Fruit fly (Drosophila melanogaster) whole organism, wandering third instar larva: Measurements from ENCODE around the gene nonA.

ENCODE experiments used
- CrebA ChIP-seq: fragments of 200-800 bp; sonication (Bioruptor generic); optimal IDR thresholded peaks from 2 replicates; lab custom pipeline; 2016; ENCODE audit warnings: missing biosample characterization, mild to moderate bottlenecking, missing genetic modification characterization, borderline replicate concordance
- GATAd ChIP-seq: sonication (Bioruptor generic); optimal IDR thresholded peaks from 2 replicates; lab custom pipeline; 2016; ENCODE audit warnings: missing biosample characterization, missing genetic modification characterization
- Hr78 ChIP-seq: fragments of >200 bp; optimal IDR thresholded peaks from 2 replicates; lab custom pipeline; 2017; ENCODE audit warnings: missing biosample characterization, missing genetic modification characterization
- Mio ChIP-seq: sonication (Bioruptor generic); optimal IDR thresholded peaks from 2 replicates; lab custom pipeline; 2016; ENCODE audit warnings: missing biosample characterization, missing genetic modification characterization
- br ChIP-seq: fragments of 200-800 bp; sonication (Bioruptor generic); optimal IDR thresholded peaks from 2 replicates; lab custom pipeline; 2016; ENCODE audit warnings: missing biosample characterization, missing genetic modification characterization
- ey ChIP-seq: fragments of 200-800 bp; sonication (Bioruptor generic); optimal IDR thresholded peaks from 2 replicates; lab custom pipeline; 2016; ENCODE audit warnings: missing biosample characterization, missing genetic modification characterization
- jim ChIP-seq: fragments of 175-275, 200-325 bp; sonication (Bioruptor generic); optimal IDR thresholded peaks from 2 replicates; lab custom pipeline; 2016; ENCODE audit warnings: missing biosample characterization, mild to moderate bottlenecking, missing genetic modification characterization
- pan ChIP-seq: fragments of >200 bp; optimal IDR thresholded peaks from 2 replicates; lab custom pipeline; 2017
- usp ChIP-seq: fragments of >200 bp; optimal IDR thresholded peaks from 2 replicates; lab custom pipeline; 2017; ENCODE audit warnings: missing biosample characterization, missing genetic modification characterization
- woc ChIP-seq: sonication (Bioruptor generic); optimal IDR thresholded peaks from 2 replicates; lab custom pipeline; 2016; ENCODE audit warnings: missing biosample characterization, mild to moderate bottlenecking, missing genetic modification characterization

- TF ChIP-seq GATAd (GFP tag; lab: Kevin White, UChicago) (no peak), ey (GFP tag; lab: Kevin White, UChicago) (no peak), CrebA (GFP tag; lab: Kevin White, UChicago) (no peak), woc (GFP tag; lab: Kevin White, UChicago) (no peak), pan (lab: Kevin White, UChicago) (no peak), Hr78 (GFP tag; lab: Kevin White, UChicago) (no peak), usp (GFP tag; lab: Kevin White, UChicago) (no peak), Mio (GFP tag; lab: Kevin White, UChicago) (no peak), jim (no peak), br (no peak)
Observed at dm6 chrX:16333434-16334141, 27.8 kb upstream of the nonA start, which contains the start of the genes CG9921 and Dsp1.
